Fruit fly (Drosophila melanogaster): Measurements from ENCODE around the gene daw.

daw gene

dm6 chr2L:2839850-2840249 is 34.8 kb downstream of the daw start, which contains the start of gene CG2975:
TSS of gene CG2975 (plus strand) at chr2L:2840124.
- TF ChIP-seq pan (optimal IDR thresholded peaks at IDR 0.05) = no peak
- no peak for TF ChIP-seq pan (GFP tag; optimal IDR thresholded peaks at IDR 0.05 in 1 of 2, IDR thresholded peaks at IDR 0.05 in 1 of 2)
- no peak for TF ChIP-seq Gug (GFP tag; IDR thresholded peaks at IDR 0.05)
- TF ChIP-seq kni (GFP tag; optimal IDR thresholded peaks at IDR 0.05) = peak; percentile 33
- TF ChIP-seq CG11504 (tag; optimal IDR thresholded peaks at IDR 0.05) = peak; percentile 94
- no peak for TF ChIP-seq CG18619 (GFP tag; optimal IDR thresholded peaks at IDR 0.05)
- no peak for TF ChIP-seq chn (GFP tag; optimal IDR thresholded peaks at IDR 0.05)
- no peak for TF ChIP-seq mirr (GFP tag; optimal IDR thresholded peaks at IDR 0.05)
- TF ChIP-seq CG4360 (GFP tag; IDR thresholded peaks at IDR 0.05) = no peak
- no peak for TF ChIP-seq Xrp1 (GFP tag; IDR thresholded peaks at IDR 0.05)
- TF ChIP-seq wek (GFP tag; optimal IDR thresholded peaks at IDR 0.05) = no peak
- TF ChIP-seq CG10543 (GFP tag; optimal IDR thresholded peaks at IDR 0.05) = peak; percentile 56
- 0 out of 2 replicates have a peak, but pooled peaks have one; percentile 21 for TF ChIP-seq ranshi (GFP tag; IDR thresholded peaks at IDR 0.05)
- TF ChIP-seq CG4617 (GFP tag; optimal IDR thresholded peaks at IDR 0.05; ENCODE audit: borderline replicate concordance) = no peak
- no peak for TF ChIP-seq dmrt11E (tag; optimal IDR thresholded peaks at IDR 0.05)
- TF ChIP-seq CG3847 (GFP tag; IDR thresholded peaks at IDR 0.05) = no peak
- no peak for TF ChIP-seq CG15601 (tag; optimal IDR thresholded peaks at IDR 0.05)
- no peak for TF ChIP-seq CG10979 (tag; optimal IDR thresholded peaks at IDR 0.05)
- no peak for TF ChIP-seq CoRest (tag; optimal IDR thresholded peaks at IDR 0.05)
- no peak for TF ChIP-seq HmgD (GFP tag; optimal IDR thresholded peaks at IDR 0.05)
- 0 out of 3 replicates have a peak, but pooled peaks have one; percentile 24 for TF ChIP-seq row (GFP tag; IDR thresholded peaks at IDR 0.05)
- TF ChIP-seq sqz (GFP tag; optimal IDR thresholded peaks at IDR 0.05) = peak; percentile 17
- TF ChIP-seq Fer2 (tag; optimal IDR thresholded peaks at IDR 0.05) = no peak
- TF ChIP-seq Elba2 (GFP tag; optimal IDR thresholded peaks at IDR 0.05) = no peak
- no peak for TF ChIP-seq klu (GFP tag; IDR thresholded peaks at IDR 0.05)
- no peak for TF ChIP-seq Six4 (GFP tag; optimal IDR thresholded peaks at IDR 0.05)
- no peak for TF ChIP-seq gce (GFP tag; IDR thresholded peaks at IDR 0.05)
- TF ChIP-seq tio (GFP tag; optimal IDR thresholded peaks at IDR 0.05) = no peak
- no peak for TF ChIP-seq CG12155 (GFP tag; optimal IDR thresholded peaks at IDR 0.05)
- peak; percentile 31 for TF ChIP-seq gfzf (GFP tag; optimal IDR thresholded peaks at IDR 0.05)
- no peak for TF ChIP-seq fd102C (GFP tag; optimal IDR thresholded peaks at IDR 0.05)
- TF ChIP-seq ind (GFP tag; optimal IDR thresholded peaks at IDR 0.05) = no peak
- no peak for TF ChIP-seq trh (GFP tag; optimal IDR thresholded peaks at IDR 0.05)
- TF ChIP-seq B-H1 (GFP tag; IDR thresholded peaks at IDR 0.05) = no peak
- no peak for TF ChIP-seq Trl (optimal IDR thresholded peaks at IDR 0.05)
- no peak for TF ChIP-seq Trl (GFP tag; optimal IDR thresholded peaks at IDR 0.05)

- TF ChIP-seq z (GFP tag; IDR thresholded peaks at IDR 0.05) (peak; percentile 87), tup (GFP tag; optimal IDR thresholded peaks at IDR 0.05) (no peak), sd (tag; optimal IDR thresholded peaks at IDR 0.05) (peak; percentile 93), D (optimal IDR thresholded peaks at IDR 0.05) (no peak), D (GFP tag; optimal IDR thresholded peaks at IDR 0.05) (no peak), Med (GFP tag) (peak; percentile 28), vvl (GFP tag; IDR thresholded peaks at IDR 0.05) (peak; percentile 60), chinmo (GFP tag; IDR thresholded peaks at IDR 0.05; ENCODE audit: partially characterized antibody) (peak; percentile 81; the same call in 1 of the 4 replicates)
These were observed 35.2 kb downstream of the daw start for dm6 chr2L:2840311-2840710.

Measured in whole organism, embryonic.